Fruit fly (Drosophila melanogaster) whole organism, embryonic: Measurements from ENCODE around the gene Cyp4g15.

ENCODE experiments used
- ATbp ChIP-seq: fragments of 200-800 bp; sonication (Bioruptor generic); optimal IDR thresholded peaks from 2 replicates; lab custom pipeline; 2017; ENCODE audit warnings: missing biosample characterization, mild to moderate bottlenecking, missing genetic modification characterization, missing genetic modification reagents
- Bgb ChIP-seq: fragments of 200-800 bp; sonication (Bioruptor generic); IDR thresholded peaks from 2 replicates; pipeline ENCODE4 v1.3.6; 2022; ENCODE audit warnings: missing biosample characterization, missing genetic modification characterization; ENCODE audit not compliant: partially characterized antibody
- Blimp-1 ChIP-seq: fragments of 200-800 bp; sonication (Bioruptor generic); optimal IDR thresholded peaks from 3 replicates; lab custom pipeline; 2018; ENCODE audit warnings: missing biosample characterization, missing genetic modification characterization, mild to moderate bottlenecking, moderate library complexity, missing genetic modification reagents
- BtbVII ChIP-seq: fragments of 200-800 bp; sonication (Bioruptor generic); optimal IDR thresholded peaks from 3 replicates; lab custom pipeline; 2017; ENCODE audit warnings: missing biosample characterization, mild to moderate bottlenecking, missing genetic modification characterization
- CG10543 ChIP-seq: fragments of 200-800 bp; sonication (Bioruptor generic); optimal IDR thresholded peaks from 3 replicates; lab custom pipeline; 2017; ENCODE audit warnings: missing biosample characterization, mild to moderate bottlenecking, missing genetic modification characterization, moderate library complexity
- CG11504 ChIP-seq: fragments of 200-800 bp; sonication (Bioruptor generic); optimal IDR thresholded peaks from 3 replicates; lab custom pipeline; 2019; ENCODE audit warnings: missing biosample characterization, mild to moderate bottlenecking, missing genetic modification characterization, moderate library complexity
- CG12219 ChIP-seq: fragments of 200-800 bp; sonication (Bioruptor generic); optimal IDR thresholded peaks from 3 replicates; lab custom pipeline; 2018; ENCODE audit warnings: missing biosample characterization, mild to moderate bottlenecking, missing genetic modification characterization
- CG12942 ChIP-seq: fragments of 200-800 bp; sonication (Bioruptor generic); optimal IDR thresholded peaks from 3 replicates; lab custom pipeline; 2016; ENCODE audit warnings: missing biosample characterization, missing genetic modification characterization
- CG13775 ChIP-seq: fragments of 200-800 bp; sonication (Bioruptor generic); optimal IDR thresholded peaks from 3 replicates; lab custom pipeline; 2017; ENCODE audit warnings: missing biosample characterization, mild to moderate bottlenecking, missing genetic modification characterization
- CG15514 ChIP-seq: fragments of 200-800 bp; sonication (Bioruptor generic); optimal IDR thresholded peaks from 3 replicates; lab custom pipeline; 2017; ENCODE audit warnings: missing biosample characterization, missing genetic modification characterization, mild to moderate bottlenecking, moderate library complexity, missing genetic modification reagents
- CG15601 ChIP-seq: fragments of 200-800 bp; sonication (Bioruptor generic); optimal IDR thresholded peaks from 3 replicates; lab custom pipeline; 2019; ENCODE audit warnings: missing biosample characterization, mild to moderate bottlenecking, missing genetic modification characterization, moderate library complexity
- CG17186 ChIP-seq: fragments of 200-800 bp; sonication (Bioruptor generic); optimal IDR thresholded peaks from 3 replicates; lab custom pipeline; 2017; ENCODE audit warnings: missing biosample characterization, missing genetic modification reagents, missing genetic modification characterization
- CG32772 ChIP-seq: fragments of 200-800 bp; sonication (Bioruptor generic); IDR thresholded peaks from 2 replicates; pipeline ENCODE4 v1.3.6; 2022; ENCODE audit warnings: missing biosample characterization, missing genetic modification characterization
- CG3281 ChIP-seq: fragments of 200-800 bp; sonication (Bioruptor generic); optimal IDR thresholded peaks from 3 replicates; lab custom pipeline; 2017; ENCODE audit warnings: missing biosample characterization, mild to moderate bottlenecking, missing genetic modification characterization
- CG4360 ChIP-seq: fragments of 200-800 bp; sonication (Bioruptor generic); IDR thresholded peaks from 2 replicates; pipeline ENCODE4 v1.3.6; 2022; ENCODE audit warnings: missing biosample characterization, missing genetic modification characterization
- CG4617 ChIP-seq: fragments of 200-800 bp; sonication (Bioruptor generic); optimal IDR thresholded peaks from 3 replicates; lab custom pipeline; 2016; ENCODE audit warnings: missing biosample characterization, missing genetic modification characterization, borderline replicate concordance
- CG7372 ChIP-seq: fragments of 200-800 bp; sonication (Bioruptor generic); IDR thresholded peaks from 2 replicates; pipeline ENCODE4 v1.3.6; 2022; ENCODE audit warnings: missing biosample characterization, missing genetic modification characterization
- CG7839 ChIP-seq: fragments of 200-800 bp; sonication (Bioruptor generic); optimal IDR thresholded peaks from 3 replicates; lab custom pipeline; 2018; ENCODE audit warnings: missing biosample characterization, mild to moderate bottlenecking, missing genetic modification characterization, moderate library complexity
- CG8290 ChIP-seq, 3 experiments: fragments of 200-800 bp; sonication (Bioruptor generic); optimal IDR thresholded peaks; 2 replicates each; lab custom pipeline; 2016 to 2019; ENCODE audit warnings: missing biosample characterization in 3 of 3, missing genetic modification characterization in 3 of 3, mild to moderate bottlenecking in 2 of 3, moderate library complexity in 1 of 3
- CG8944 ChIP-seq: fragments of 200-800 bp; sonication (Bioruptor generic); optimal IDR thresholded peaks from 3 replicates; lab custom pipeline; 2016; ENCODE audit warnings: missing biosample characterization, missing genetic modification characterization
- CG9215 ChIP-seq: fragments of 200-800 bp; sonication (Bioruptor generic); IDR thresholded peaks from 2 replicates; pipeline ENCODE4 v1.3.6; 2022; ENCODE audit warnings: missing biosample characterization, missing genetic modification characterization
- CG9437 ChIP-seq: fragments of 200-800 bp; sonication (Bioruptor generic); optimal IDR thresholded peaks from 2 replicates; lab custom pipeline; 2018; ENCODE audit warnings: missing biosample characterization, mild to moderate bottlenecking, missing genetic modification characterization
- CG9797 ChIP-seq: fragments of 200-800 bp; sonication (Bioruptor generic); optimal IDR thresholded peaks from 3 replicates; lab custom pipeline; 2018; ENCODE audit warnings: missing biosample characterization, mild to moderate bottlenecking, missing genetic modification characterization
- CG9817 ChIP-seq: fragments of 200-800 bp; sonication (Bioruptor generic); optimal IDR thresholded peaks from 2 replicates; lab custom pipeline; 2018; ENCODE audit warnings: missing biosample characterization, mild to moderate bottlenecking, missing genetic modification characterization, moderate library complexity
- CG9932 ChIP-seq: fragments of 200-800 bp; sonication (Bioruptor generic); IDR thresholded peaks from 2 replicates; pipeline ENCODE4 v1.3.6; 2022; ENCODE audit warnings: missing biosample characterization, missing genetic modification characterization
- Eip74EF ChIP-seq, 2 experiments: fragments of 200-800 bp in 1 of 2; fragments of >200 bp in 1 of 2; sonication (Bioruptor generic) in 1 of 2; optimal IDR thresholded peaks; 2 replicates each; lab custom pipeline; 2017 to 2019; ENCODE audit warnings: missing biosample characterization in 2 of 2, missing genetic modification characterization in 2 of 2, mild to moderate bottlenecking in 1 of 2, moderate library complexity in 1 of 2
- HLH4C ChIP-seq: fragments of 200-800 bp; sonication (Bioruptor generic); IDR thresholded peaks from 3 replicates; pipeline ENCODE4 v1.3.6; 2022; ENCODE audit warnings: missing biosample characterization, missing genetic modification characterization; ENCODE audit not compliant: partially characterized antibody
- HmgZ ChIP-seq: fragments of 200-800 bp; sonication (Bioruptor generic); optimal IDR thresholded peaks from 2 replicates; lab custom pipeline; 2018; ENCODE audit warnings: missing biosample characterization, mild to moderate bottlenecking, missing genetic modification characterization
- Hr78 ChIP-seq, 2 experiments: fragments of 200-800 bp in 1 of 2; fragments of >200 bp in 1 of 2; sonication (Bioruptor generic) in 1 of 2; optimal IDR thresholded peaks; 2 replicates each; lab custom pipeline; 2017 to 2019; ENCODE audit warnings: missing biosample characterization in 2 of 2, missing genetic modification characterization in 2 of 2, mild to moderate bottlenecking in 1 of 2, moderate library complexity in 1 of 2
- Pdp1 ChIP-seq, 2 experiments: fragments of 200-800 bp; sonication (Bioruptor generic); optimal IDR thresholded peaks; 3 replicates each; lab custom pipeline; 2016; ENCODE audit warnings: missing biosample characterization in 2 of 2, missing genetic modification characterization in 2 of 2, mild to moderate bottlenecking in 1 of 2, moderate library complexity in 1 of 2
- Sox102F ChIP-seq: fragments of 200-800 bp; sonication (Bioruptor generic); optimal IDR thresholded peaks from 2 replicates; lab custom pipeline; 2018; ENCODE audit warnings: missing biosample characterization, mild to moderate bottlenecking, missing genetic modification characterization, moderate library complexity
- Ssrp ChIP-seq: fragments of 200-800 bp; sonication (Bioruptor generic); optimal IDR thresholded peaks from 2 replicates; lab custom pipeline; 2018; ENCODE audit warnings: missing biosample characterization, mild to moderate bottlenecking, missing genetic modification characterization, moderate library complexity
- Stat92E ChIP-seq, 3 experiments: fragments of >200 bp in 2 of 3; fragments of 200-800 bp in 1 of 3; sonication (Bioruptor generic) in 1 of 3; optimal IDR thresholded peaks; 2 replicates each; lab custom pipeline; 2017 to 2019; ENCODE audit warnings: missing biosample characterization in 3 of 3, missing genetic modification characterization in 3 of 3, mild to moderate bottlenecking in 1 of 3, moderate library complexity in 1 of 3
- ab ChIP-seq: fragments of 200-800 bp; sonication (Bioruptor generic); optimal IDR thresholded peaks from 2 replicates; lab custom pipeline; 2016; ENCODE audit warnings: missing biosample characterization, missing genetic modification characterization
- cato ChIP-seq: fragments of 200-800 bp; sonication (Bioruptor generic); optimal IDR thresholded peaks from 2 replicates; lab custom pipeline; 2016; ENCODE audit warnings: missing biosample characterization, missing genetic modification characterization, borderline replicate concordance
- cg ChIP-seq: fragments of 200-800 bp; sonication (Bioruptor generic); optimal IDR thresholded peaks from 3 replicates; lab custom pipeline; 2019; ENCODE audit warnings: missing biosample characterization, mild to moderate bottlenecking, missing genetic modification characterization, moderate library complexity
- chinmo ChIP-seq: fragments of 200-800 bp; sonication (Bioruptor generic); IDR thresholded peaks from 4 replicates; pipeline ENCODE4 v1.3.6; 2022; ENCODE audit warnings: missing biosample characterization, missing genetic modification characterization; ENCODE audit not compliant: partially characterized antibody
- ci ChIP-seq: fragments of 200-800 bp; sonication (Bioruptor generic); IDR thresholded peaks from 3 replicates; pipeline ENCODE4 v1.3.6; 2022; ENCODE audit warnings: missing biosample characterization, missing genetic modification characterization
- dpn ChIP-seq, 2 experiments: fragments of 200-800 bp; sonication (Bioruptor generic); optimal IDR thresholded peaks; 3 replicates each; lab custom pipeline; 2016; ENCODE audit warnings: missing biosample characterization in 2 of 2, missing genetic modification characterization in 2 of 2
- ind ChIP-seq: fragments of 200-800 bp; sonication (Bioruptor generic); optimal IDR thresholded peaks from 3 replicates; lab custom pipeline; 2016; ENCODE audit warnings: missing biosample characterization, missing genetic modification characterization
- lab ChIP-seq: fragments of 200-800 bp; sonication (Bioruptor generic); optimal IDR thresholded peaks from 3 replicates; lab custom pipeline; 2017; ENCODE audit warnings: missing biosample characterization, missing genetic modification characterization, mild to moderate bottlenecking, moderate library complexity, missing genetic modification reagents
- odd ChIP-seq: fragments of 200-800 bp; sonication (Bioruptor generic); optimal IDR thresholded peaks from 2 replicates; lab custom pipeline; 2017; ENCODE audit warnings: missing biosample characterization, mild to moderate bottlenecking, missing genetic modification characterization
- prd ChIP-seq, 3 experiments: fragments of >200 bp in 2 of 3; fragments of 200-800 bp in 1 of 3; sonication (Bioruptor generic) in 1 of 3; optimal IDR thresholded peaks in 2 of 3; IDR thresholded peaks in 1 of 3; 2 replicates in 2 of 3; 3 replicates in 1 of 3; pipeline versions ENCODE4 v1.3.6 to Lab custom; 2017 to 2022; ENCODE audit warnings: missing biosample characterization in 1 of 3, missing genetic modification characterization in 1 of 3
- tup ChIP-seq: fragments of 200-800 bp; sonication (Bioruptor generic); optimal IDR thresholded peaks from 2 replicates; lab custom pipeline; 2016; ENCODE audit warnings: missing biosample characterization, mild to moderate bottlenecking, missing genetic modification characterization, moderate library complexity
- unc-4 ChIP-seq: fragments of 200-800 bp; sonication (Bioruptor generic); IDR thresholded peaks from 2 replicates; pipeline ENCODE4 v1.3.6; 2022; ENCODE audit warnings: missing biosample characterization, missing genetic modification characterization; ENCODE audit not compliant: partially characterized antibody

Gene Cyp4g15

dm6 chrX:11440944-11441343, 35.9 kb upstream of the Cyp4g15 start (continued):
- TF ChIP-seq CG3281 (GFP tag; lab: Kevin White, UChicago) = peak; percentile 55
- TF ChIP-seq CG8290 (GFP tag; optimal IDR thresholded peaks at IDR 0.05; lab: Kevin White, UChicago) = no peak
- TF ChIP-seq CG8290 (tag; optimal IDR thresholded peaks at IDR 0.05; lab: Kevin White, UChicago) = no peak
- TF ChIP-seq ATbp = no peak
- no peak for TF ChIP-seq CG9797 (GFP tag; lab: Kevin White, UChicago)
- no peak for TF ChIP-seq CG4360 (GFP tag; lab: Robert Waterston, UW)
- TF ChIP-seq unc-4 (GFP tag; lab: Robert Waterston, UW) = no peak
- TF ChIP-seq ab (GFP tag; lab: Kevin White, UChicago) = no peak
- TF ChIP-seq CG32772 (GFP tag; lab: Robert Waterston, UW) = no peak
- TF ChIP-seq CG11504 = peak; percentile 73
- TF ChIP-seq Bgb = no peak
- TF ChIP-seq HLH4C = no peak
- no peak for TF ChIP-seq CG15514 (GFP tag; lab: Kevin White, UChicago)
- TF ChIP-seq BtbVII (GFP tag; lab: Kevin White, UChicago) = peak; percentile 11
- no peak for TF ChIP-seq odd
- TF ChIP-seq CG12942 (GFP tag; lab: Kevin White, UChicago) = no peak
- TF ChIP-seq CG9437 = peak; percentile 28
- TF ChIP-seq Ssrp (tag; lab: Kevin White, UChicago) = peak; percentile 5
- no peak for TF ChIP-seq CG9817 (tag; lab: Kevin White, UChicago)
- no peak for TF ChIP-seq CG8944 (GFP tag; lab: Kevin White, UChicago)
- no peak for TF ChIP-seq CG9215 (GFP tag; lab: Robert Waterston, UW)
- TF ChIP-seq Stat92E (GFP tag; optimal IDR thresholded peaks at IDR 0.05; lab: Kevin White, UChicago) = no peak
- peak; percentile 15 for TF ChIP-seq CG10543
- no peak for TF ChIP-seq prd (optimal IDR thresholded peaks at IDR 0.05; lab: Kevin White, UChicago)
- no peak for TF ChIP-seq prd (GFP tag; IDR thresholded peaks at IDR 0.05; lab: Robert Waterston, UW)
- TF ChIP-seq CG12219 (GFP tag; lab: Kevin White, UChicago) = no peak
- TF ChIP-seq lab (GFP tag; lab: Kevin White, UChicago) = peak; percentile 38
- no peak for TF ChIP-seq ci (GFP tag; lab: Robert Waterston, UW)
- TF ChIP-seq tup (GFP tag; lab: Kevin White, UChicago) = no peak
- no peak for TF ChIP-seq CG17186 (GFP tag; lab: Kevin White, UChicago)
- no peak for TF ChIP-seq Pdp1 (GFP tag; optimal IDR thresholded peaks at IDR 0.05; lab: Kevin White, UChicago)
- TF ChIP-seq cato (GFP tag; lab: Kevin White, UChicago) = no peak
- TF ChIP-seq CG13775 (GFP tag; lab: Kevin White, UChicago) = peak; percentile 9

DNA sequence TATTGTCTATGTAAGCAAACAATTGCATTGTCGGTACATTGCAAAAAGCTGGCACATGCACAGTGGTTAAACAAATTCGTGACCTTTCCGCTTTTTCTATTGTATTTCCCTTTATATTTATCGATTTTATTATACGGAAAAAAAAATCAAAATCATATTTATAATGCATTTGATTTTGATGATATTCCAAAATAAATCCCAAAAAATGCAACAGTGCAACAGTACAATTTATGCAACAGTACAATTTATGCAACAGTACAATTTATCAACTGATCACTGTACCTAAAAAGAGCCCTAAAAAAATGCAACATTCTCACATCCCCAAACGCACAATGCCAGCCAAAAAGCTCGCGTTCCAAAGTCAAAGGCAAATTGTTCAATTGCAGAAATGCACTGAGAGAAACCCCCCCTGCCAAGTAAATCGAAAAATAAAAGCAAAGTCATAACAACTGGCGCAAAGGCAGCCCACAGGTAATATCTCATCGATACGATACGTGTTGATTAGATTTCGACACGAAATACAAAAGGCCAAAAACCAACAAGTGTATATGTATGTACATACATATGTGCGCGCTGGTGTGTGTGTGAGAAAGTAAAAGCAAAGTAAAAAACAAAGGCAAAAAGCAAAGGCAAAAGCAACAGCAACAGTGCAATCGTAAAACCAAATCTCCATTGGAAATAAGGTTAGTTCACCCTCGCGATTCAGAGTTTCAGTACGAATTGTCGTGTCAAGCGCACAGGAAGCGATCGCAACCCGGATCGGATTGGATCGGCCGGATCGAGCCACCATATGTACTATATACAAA, 34.8 kb upstream of the Cyp4g15 start, which contains the start of gene Sk1:
Sk1 (plus strand) TSS at position 711 of the 806 bp plus-strand sequence.
- no peak for TF ChIP-seq CG15601 (tag; lab: Kevin White, UChicago)
- peak; percentile 1 for TF ChIP-seq CG7839
- peak in 1 of 2 experiments; percentile 20 for TF ChIP-seq Hr78 (GFP tag; optimal IDR thresholded peaks at IDR 0.05; lab: Kevin White, UChicago)
- peak; percentile 21 for TF ChIP-seq lab (GFP tag; lab: Kevin White, UChicago)
- peak in 1 of 2 experiments; percentile 31 for TF ChIP-seq Pdp1 (GFP tag; optimal IDR thresholded peaks at IDR 0.05; lab: Kevin White, UChicago)
- TF ChIP-seq Blimp-1 (GFP tag; lab: Kevin White, UChicago) = peak; percentile 29
- 0 out of 4 replicates have a peak, but pooled peaks have one; percentile 33 for TF ChIP-seq chinmo (GFP tag; lab: Robert Waterston, UW)
- 0 out of 2 replicates have a peak, but pooled peaks have one; percentile 3 for TF ChIP-seq CG7372 (GFP tag; lab: Robert Waterston, UW)
- TF ChIP-seq CG4617 = no peak
- peak in 1 of 2 experiments; percentile 3 for TF ChIP-seq dpn (GFP tag; optimal IDR thresholded peaks at IDR 0.05; lab: Kevin White, UChicago)
- no peak for TF ChIP-seq BtbVII (GFP tag; lab: Kevin White, UChicago)
- TF ChIP-seq ind = peak; percentile 12
- peak; percentile 41; the same call in 1 of the 2 replicates for TF ChIP-seq CG9932 (GFP tag; lab: Robert Waterston, UW)
- TF ChIP-seq Eip74EF (GFP tag; optimal IDR thresholded peaks at IDR 0.05; lab: Kevin White, UChicago) = peak in 1 of 2 experiments; percentile 3
- TF ChIP-seq Sox102F (GFP tag; lab: Kevin White, UChicago) = peak; percentile 23
- TF ChIP-seq HmgZ (tag; lab: Kevin White, UChicago) = peak; percentile 6
- TF ChIP-seq cg = peak; percentile 67
- peak; percentile 53; the same call in 1 of the 3 replicates for TF ChIP-seq ci (GFP tag; lab: Robert Waterston, UW)
